Worm (Caenorhabditis elegans) whole organism, L4 larva: ENCODE results near the gene R144.3.

Source experiments
- D1046.2 ChIP-seq: fragments of 200-800 bp; sonication (Bioruptor generic); IDR thresholded peaks from 2 replicates; pipeline ENCODE4 v1.3.6; 2022; ENCODE audit warnings: missing genetic modification characterization, missing compliant biosample characterization
- F10B5.3 ChIP-seq: sonication (generic microtip); optimal IDR thresholded peaks from 2 replicates; lab custom pipeline; 2016; ENCODE audit warnings: mild to moderate bottlenecking, missing genetic modification characterization, missing compliant biosample characterization
- F26F4.8 ChIP-seq: fragments of 200-800 bp; sonication (Bioruptor generic); conservative IDR thresholded peaks from 2 replicates; pipeline ENCODE4 v1.3.6; 2022; ENCODE audit warnings: missing genetic modification characterization, missing compliant biosample characterization
- F44E2.7 ChIP-seq: fragments of 200-800 bp; sonication (Bioruptor generic); IDR thresholded peaks from 2 replicates; pipeline ENCODE4 v2.1.2; 2022; ENCODE audit warnings: missing genetic modification characterization, missing compliant biosample characterization
- T20F7.1 ChIP-seq: fragments of 200-800 bp; sonication (Bioruptor generic); optimal IDR thresholded peaks from 2 replicates; lab custom pipeline; 2018; ENCODE audit warnings: mild to moderate bottlenecking, missing genetic modification characterization, missing compliant biosample characterization
- Y48G9A.11 ChIP-seq: fragments of 200-800 bp; sonication (Bioruptor generic); IDR thresholded peaks from 2 replicates; pipeline ENCODE4 v1.3.6; 2022; ENCODE audit warnings: missing genetic modification reagents, missing genetic modification characterization, missing compliant biosample characterization
- Y5F2A.4 ChIP-seq: fragments of 200-800 bp; sonication (Bioruptor generic); optimal IDR thresholded peaks from 2 replicates; lab custom pipeline; 2018; ENCODE audit warnings: mild to moderate bottlenecking, missing genetic modification characterization, missing compliant biosample characterization
- Y75B8A.6 ChIP-seq: fragments of 200-800 bp; sonication (Bioruptor generic); IDR thresholded peaks from 2 replicates; pipeline ENCODE4 v1.3.6; 2022; ENCODE audit warnings: missing genetic modification reagents, missing genetic modification characterization, missing compliant biosample characterization
- aly-2 ChIP-seq: sonication (generic microtip); optimal IDR thresholded peaks from 2 replicates; lab custom pipeline; 2018; ENCODE audit warnings: missing biosample characterization, missing genetic modification characterization
- ama-1 ChIP-seq: fragments of 150-350 bp; optimal IDR thresholded peaks from 2 replicates; lab custom pipeline; 2014; ENCODE audit warnings: inconsistent platforms, mixed read lengths
- arid-1 ChIP-seq: fragments of 200-800 bp; sonication (Bioruptor generic); conservative IDR thresholded peaks from 2 replicates; pipeline ENCODE4 v1.3.6; 2022; ENCODE audit warnings: missing genetic modification reagents, missing genetic modification characterization, missing compliant biosample characterization
- ceh-62 ChIP-seq: sonication (generic microtip); optimal IDR thresholded peaks from 2 replicates; lab custom pipeline; 2017; ENCODE audit warnings: missing biosample characterization, missing genetic modification characterization
- ces-1 ChIP-seq: fragments of 150-350 bp; sonication (generic microtip); optimal IDR thresholded peaks from 4 replicates; lab custom pipeline; 2014; ENCODE audit warnings: missing biosample characterization, missing genetic modification reagents, missing genetic modification characterization
- cey-2 ChIP-seq: sonication (generic microtip); optimal IDR thresholded peaks from 3 replicates; lab custom pipeline; 2017; ENCODE audit warnings: missing genetic modification characterization, mild to moderate bottlenecking, missing compliant biosample characterization, antibody characterized with exemption, borderline replicate concordance; ENCODE audit not compliant: insufficient read depth
- daf-19 ChIP-seq: fragments of 200-800 bp; sonication (Bioruptor generic); conservative IDR thresholded peaks from 2 replicates; pipeline ENCODE4 v1.3.6; 2022; ENCODE audit warnings: missing genetic modification characterization, missing compliant biosample characterization
- dmd-9 ChIP-seq: fragments of 200-800 bp; sonication (Bioruptor generic); IDR thresholded peaks from 2 replicates; pipeline ENCODE4 v1.3.6; 2022; ENCODE audit warnings: missing genetic modification reagents, missing genetic modification characterization, missing compliant biosample characterization
- dpl-1 ChIP-seq: fragments of 150-350 bp; optimal IDR thresholded peaks from 2 replicates; lab custom pipeline; 2014; ENCODE audit warnings: missing biosample characterization, missing genetic modification reagents, missing genetic modification characterization
- dve-1 ChIP-seq: sonication (generic microtip); optimal IDR thresholded peaks from 2 replicates; lab custom pipeline; 2017; ENCODE audit warnings: antibody characterized with exemption, mild to moderate bottlenecking, missing genetic modification characterization, missing compliant biosample characterization; ENCODE audit not compliant: insufficient read depth
- gei-8 ChIP-seq: fragments of 200-800 bp; sonication (Bioruptor generic); optimal IDR thresholded peaks from 2 replicates; lab custom pipeline; 2018; ENCODE audit warnings: mild to moderate bottlenecking, missing genetic modification characterization, missing compliant biosample characterization
- hif-1 ChIP-seq, 2 experiments: sonication (generic microtip); optimal IDR thresholded peaks; 2 replicates each; lab custom pipeline; 2016 to 2017; ENCODE audit warnings: missing compliant biosample characterization in 2 of 2, missing genetic modification characterization in 2 of 2, missing genetic modification reagents in 2 of 2, missing genotype in 2 of 2, mild to moderate bottlenecking in 1 of 2
- hmg-1.1 ChIP-seq: fragments of 200-800 bp; sonication (Bioruptor generic); IDR thresholded peaks from 2 replicates; pipeline ENCODE4 v1.3.6; 2022; ENCODE audit warnings: missing genetic modification reagents, missing genetic modification characterization, missing compliant biosample characterization
- lim-7 ChIP-seq: fragments of 200-800 bp; sonication (Bioruptor generic); IDR thresholded peaks from 2 replicates; pipeline ENCODE4 v1.3.6; 2022; ENCODE audit warnings: missing genetic modification characterization, missing compliant biosample characterization
- lin-38 ChIP-seq: fragments of 200-800 bp; sonication (Bioruptor generic); IDR thresholded peaks from 2 replicates; pipeline ENCODE4 v1.3.6; 2022; ENCODE audit warnings: missing genetic modification reagents, missing genetic modification characterization, missing compliant biosample characterization
- lin-39 ChIP-seq: fragments of 150-350 bp; optimal IDR thresholded peaks from 2 replicates; lab custom pipeline; 2014; ENCODE audit warnings: missing biosample characterization, missing genetic modification reagents, missing genetic modification characterization
- lir-3 ChIP-seq: sonication (generic microtip); optimal IDR thresholded peaks from 2 replicates; lab custom pipeline; 2016; ENCODE audit warnings: mild to moderate bottlenecking, missing genetic modification characterization, missing compliant biosample characterization
- madf-5 ChIP-seq, 2 experiments: fragments of 200-800 bp; sonication (Bioruptor generic); IDR thresholded peaks; 2 replicates each; pipeline ENCODE4 v1.3.6; 2022; ENCODE audit warnings: missing compliant biosample characterization in 2 of 2, missing genetic modification characterization in 2 of 2
- madf-9 ChIP-seq: fragments of 200-800 bp; sonication (Bioruptor generic); conservative IDR thresholded peaks from 2 replicates; pipeline ENCODE4 v1.3.6; 2022; ENCODE audit warnings: missing genetic modification reagents, missing genetic modification characterization, missing compliant biosample characterization
- mdl-1 ChIP-seq, 2 experiments: fragments of 150-350 bp in 1 of 2; sonication (generic microtip) in 1 of 2; optimal IDR thresholded peaks; 2 replicates each; lab custom pipeline; 2014 to 2017; ENCODE audit warnings: missing biosample characterization in 2 of 2, missing genetic modification characterization in 2 of 2
- mdt-29 ChIP-seq: fragments of 200-800 bp; sonication (Bioruptor generic); IDR thresholded peaks from 2 replicates; pipeline ENCODE4 v1.3.6; 2022; ENCODE audit warnings: missing genetic modification reagents, missing genetic modification characterization, missing compliant biosample characterization
- mep-1 ChIP-seq: fragments of 150-350 bp; sonication (generic microtip); optimal IDR thresholded peaks from 3 replicates; lab custom pipeline; 2014; ENCODE audit warnings: missing biosample characterization, missing genetic modification characterization
- nhr-10 ChIP-seq: fragments of 150-350 bp; optimal IDR thresholded peaks from 2 replicates; lab custom pipeline; 2014; ENCODE audit warnings: missing biosample characterization, missing genetic modification characterization
- nhr-11 ChIP-seq: fragments of 150-350 bp; optimal IDR thresholded peaks from 2 replicates; lab custom pipeline; 2014; ENCODE audit warnings: missing biosample characterization, missing genetic modification characterization
- nhr-237 ChIP-seq: sonication (generic microtip); optimal IDR thresholded peaks from 2 replicates; lab custom pipeline; 2017; ENCODE audit warnings: missing biosample characterization, missing genetic modification characterization
- nhr-25 ChIP-seq: sonication (generic microtip); optimal IDR thresholded peaks from 2 replicates; lab custom pipeline; 2017; ENCODE audit warnings: missing genetic modification characterization, mild to moderate bottlenecking, missing compliant biosample characterization, antibody characterized with exemption, moderate library complexity, borderline replicate concordance; ENCODE audit not compliant: insufficient read depth
- nhr-28 ChIP-seq: fragments of 150-350 bp; optimal IDR thresholded peaks from 2 replicates; lab custom pipeline; 2014; ENCODE audit warnings: missing biosample characterization, missing genetic modification characterization
- nhr-41 ChIP-seq: fragments of 200-800 bp; sonication (Bioruptor generic); IDR thresholded peaks from 2 replicates; pipeline ENCODE4 v1.3.6; 2022; ENCODE audit warnings: missing genetic modification reagents, missing genetic modification characterization, missing compliant biosample characterization
- nhr-42 ChIP-seq: fragments of 200-800 bp; sonication (Bioruptor generic); IDR thresholded peaks from 2 replicates; pipeline ENCODE4 v1.3.6; 2022; ENCODE audit warnings: missing genetic modification characterization, missing compliant biosample characterization
- nhr-48 ChIP-seq: sonication (generic microtip); optimal IDR thresholded peaks from 2 replicates; lab custom pipeline; 2016; ENCODE audit warnings: mild to moderate bottlenecking, missing genetic modification characterization, missing compliant biosample characterization
- pha-4 ChIP-seq, 2 experiments: fragments of 150-350 bp in 1 of 2; fragments of 200-800 bp in 1 of 2; sonication (Bioruptor generic) in 1 of 2; IDR thresholded peaks in 1 of 2; optimal IDR thresholded peaks in 1 of 2; 2 replicates each; pipeline versions ENCODE4 v1.3.6 to Lab custom; 2014 to 2022; ENCODE audit warnings: missing genetic modification characterization in 2 of 2, missing genetic modification reagents in 2 of 2, missing biosample characterization in 1 of 2, missing compliant biosample characterization in 1 of 2
- rbr-2 ChIP-seq: sonication (generic microtip); optimal IDR thresholded peaks from 2 replicates; lab custom pipeline; 2016; ENCODE audit warnings: missing genotype, missing genetic modification characterization, missing compliant biosample characterization
- tag-97 ChIP-seq: fragments of 200-800 bp; sonication (Bioruptor generic); IDR thresholded peaks from 2 replicates; pipeline ENCODE4 v1.3.6; 2022; ENCODE audit warnings: missing genetic modification characterization, missing compliant biosample characterization
- unc-39 ChIP-seq: sonication (generic microtip); optimal IDR thresholded peaks from 2 replicates; lab custom pipeline; 2017; ENCODE audit warnings: missing biosample characterization, missing genetic modification characterization
- zag-1 ChIP-seq: fragments of 150-350 bp; optimal IDR thresholded peaks from 2 replicates; lab custom pipeline; 2014; ENCODE audit warnings: missing biosample characterization, missing genetic modification characterization
- ztf-11 ChIP-seq: fragments of 150-350 bp; optimal IDR thresholded peaks from 2 replicates; lab custom pipeline; 2014; ENCODE audit warnings: missing biosample characterization, missing genetic modification characterization

The R144.3 gene

DNA sequence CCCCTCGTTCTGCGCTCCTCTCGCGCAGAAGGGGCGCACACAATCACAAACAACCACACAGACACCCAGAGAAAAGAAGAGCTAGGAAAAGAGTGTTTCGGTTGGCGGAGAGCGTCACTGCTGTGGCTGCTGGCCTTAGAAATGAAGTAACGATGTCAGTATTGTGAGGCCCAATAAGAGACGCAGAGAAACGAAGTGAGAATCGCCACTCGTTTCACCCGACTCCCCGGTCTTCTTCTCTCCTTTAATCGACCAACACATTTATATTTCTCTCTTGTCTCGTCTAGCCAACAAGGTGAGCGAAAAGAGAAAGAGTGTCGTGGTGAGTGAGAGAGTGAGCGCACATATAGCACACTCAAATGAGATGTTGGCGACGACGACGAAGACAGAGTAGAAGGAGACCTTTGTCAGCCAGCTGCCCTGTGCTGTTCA, 7.9 kb upstream of the R144.3 start (continued):
- TF ChIP-seq F26F4.8 (GFP tag; lab: Robert Waterston, UW): no peak
- peak; percentile 58 for TF ChIP-seq nhr-48 (tag; lab: Kevin White, UChicago)
- TF ChIP-seq dpl-1 (GFP tag; lab: Kevin White, UChicago): peak; percentile 56
- TF ChIP-seq madf-9 (GFP tag; lab: Robert Waterston, UW): no peak
- TF ChIP-seq nhr-10 (tag; lab: Kevin White, UChicago): peak; percentile 69
- no peak for TF ChIP-seq lir-3
- TF ChIP-seq nhr-28 (tag; lab: Kevin White, UChicago): peak; percentile 62
- no peak for TF ChIP-seq unc-39 (tag; lab: Kevin White, UChicago)
- TF ChIP-seq ceh-62 (tag; lab: Kevin White, UChicago): no peak
- TF ChIP-seq daf-19 (GFP tag; lab: Robert Waterston, UW): no peak
- TF ChIP-seq mep-1: peak; percentile 97
- TF ChIP-seq nhr-237: no peak

DNA sequence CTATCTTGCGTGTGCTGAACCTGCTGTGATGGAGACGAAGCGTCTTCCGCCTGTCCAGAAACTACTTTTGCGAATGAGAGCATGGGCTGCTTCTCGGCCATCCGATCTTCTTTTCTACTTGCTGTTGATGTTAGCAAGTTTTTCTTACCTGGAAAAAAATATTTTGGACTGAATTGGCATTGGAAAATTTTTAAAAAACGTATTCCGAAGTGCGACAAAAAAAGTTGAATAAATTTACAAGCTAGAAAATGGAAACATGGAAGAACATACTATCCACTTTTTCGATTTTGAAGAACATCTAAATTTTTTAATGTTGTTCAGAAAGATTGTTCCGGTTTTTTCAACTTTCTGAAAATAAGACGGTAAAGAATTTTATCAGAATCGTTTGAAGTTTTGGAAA, 4.2 kb upstream of the R144.3 start, which contains the start of gene larp-1:
TSS of gene larp-1 (minus strand) at position 101 of the 400 bp plus-strand sequence.
- no peak for TF ChIP-seq lin-38
- no peak for TF ChIP-seq Y5F2A.4 (GFP tag; lab: Kevin White, UChicago)
- TF ChIP-seq pha-4 (GFP tag; IDR thresholded peaks at IDR 0.05; lab: Robert Waterston, UW): no peak
- no peak for TF ChIP-seq pha-4 (tag; optimal IDR thresholded peaks at IDR 0.05; lab: Kevin White, UChicago)
- no peak for TF ChIP-seq lim-7 (GFP tag; lab: Robert Waterston, UW)
- no peak for TF ChIP-seq nhr-28 (tag; lab: Kevin White, UChicago)
- no peak for TF ChIP-seq dmd-9 (GFP tag; lab: Robert Waterston, UW)
- no peak for TF ChIP-seq nhr-11 (tag; lab: Kevin White, UChicago)
- TF ChIP-seq nhr-48 (tag; lab: Kevin White, UChicago): no peak
- TF ChIP-seq D1046.2 (GFP tag; lab: Robert Waterston, UW): no peak
- TF ChIP-seq tag-97 (GFP tag; lab: Robert Waterston, UW): no peak
- no peak for TF ChIP-seq lin-39 (tag; lab: Kevin White, UChicago)
- TF ChIP-seq F10B5.3 (tag; lab: Kevin White, UChicago): no peak
- TF ChIP-seq, all 104 proteins: peak for 0

DNA sequence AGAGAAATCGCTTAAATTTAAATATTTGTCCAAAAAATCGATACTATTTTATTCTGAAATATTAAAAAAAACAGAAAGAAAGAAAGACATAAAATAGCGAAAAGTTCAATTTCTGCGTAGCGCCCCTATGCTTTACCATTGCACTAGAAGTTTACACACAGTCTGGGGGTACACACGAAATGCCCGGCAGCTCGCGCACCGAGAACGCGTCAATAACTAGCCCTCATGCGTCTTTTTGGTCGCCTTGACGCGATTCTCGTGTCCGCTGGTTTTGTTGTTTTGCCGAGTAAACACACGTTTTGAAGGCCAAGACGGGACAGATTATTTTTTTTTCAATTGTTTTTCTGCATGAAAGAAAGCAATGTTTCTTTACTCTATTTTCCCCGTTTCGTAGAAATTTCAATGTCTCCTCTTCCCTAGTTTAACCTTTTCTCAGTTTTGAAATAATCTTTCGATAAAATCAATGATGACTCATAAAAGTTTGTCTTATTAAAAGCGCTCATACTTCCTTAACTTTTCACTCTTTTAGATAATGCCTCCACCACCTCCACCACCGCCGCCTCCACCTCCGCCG, 3.6 kb upstream of the R144.3 start, which contains the start of gene wip-1:
TSS of gene wip-1 (plus strand) at position 524 of the 574 bp plus-strand sequence.
- TF ChIP-seq hif-1 (tag; optimal IDR thresholded peaks at IDR 0.05; lab: Kevin White, UChicago) (peak; percentile 73 to 89), gei-8 (GFP tag; lab: Kevin White, UChicago) (peak; percentile 11), aly-2 (tag; lab: Kevin White, UChicago) (no peak), nhr-41 (GFP tag; lab: Robert Waterston, UW) (peak; percentile 79; the same call in 1 of the 2 replicates), hmg-1.1 (GFP tag; lab: Robert Waterston, UW) (peak; percentile 98), mdt-29 (GFP tag; lab: Robert Waterston, UW) (peak; percentile 82), D1046.2 (GFP tag; lab: Robert Waterston, UW) (peak; percentile 74; the same call in 1 of the 2 replicates), nhr-48 (tag; lab: Kevin White, UChicago) (peak; percentile 91), Y48G9A.11 (GFP tag; lab: Robert Waterston, UW) (peak; percentile 83), T20F7.1 (peak; percentile 95), cey-2 (tag; lab: Kevin White, UChicago) (peak; percentile 57), nhr-42 (peak; percentile 94), tag-97 (GFP tag; lab: Robert Waterston, UW) (no peak), mdl-1 (tag; optimal IDR thresholded peaks at IDR 0.05; lab: Kevin White, UChicago) (peak; percentile 20 to 82), madf-5 (GFP tag; IDR thresholded peaks at IDR 0.05; lab: Robert Waterston, UW) (peak in 1 of 2 experiments; percentile 90; a peak in 1 of 4 replicates), zag-1 (tag; lab: Kevin White, UChicago) (peak; percentile 66), ztf-11 (tag; lab: Kevin White, UChicago) (peak; percentile 18), lim-7 (GFP tag; lab: Robert Waterston, UW) (peak; percentile 76), lin-38 (peak; percentile 95), unc-39 (tag; lab: Kevin White, UChicago) (peak; percentile 19), F26F4.8 (GFP tag; lab: Robert Waterston, UW) (no peak), ces-1 (peak; percentile 33), ama-1 (lab: Kevin White, UChicago) (peak; percentile 36), rbr-2 (tag; lab: Kevin White, UChicago) (peak; percentile 98), nhr-11 (tag; lab: Kevin White, UChicago) (peak; percentile 98), dve-1 (tag; lab: Kevin White, UChicago) (peak; percentile 100), arid-1 (GFP tag; lab: Robert Waterston, UW) (peak; percentile 98), Y75B8A.6 (GFP tag; lab: Robert Waterston, UW) (no peak), nhr-25 (tag; lab: Kevin White, UChicago) (peak; percentile 95), ceh-62 (tag; lab: Kevin White, UChicago) (no peak), F44E2.7 (GFP tag; lab: Robert Waterston, UW) (peak; percentile 87)
